Fruit fly (Drosophila melanogaster): ENCODE measurements around the gene kmr.

Gene kmr

DNA sequence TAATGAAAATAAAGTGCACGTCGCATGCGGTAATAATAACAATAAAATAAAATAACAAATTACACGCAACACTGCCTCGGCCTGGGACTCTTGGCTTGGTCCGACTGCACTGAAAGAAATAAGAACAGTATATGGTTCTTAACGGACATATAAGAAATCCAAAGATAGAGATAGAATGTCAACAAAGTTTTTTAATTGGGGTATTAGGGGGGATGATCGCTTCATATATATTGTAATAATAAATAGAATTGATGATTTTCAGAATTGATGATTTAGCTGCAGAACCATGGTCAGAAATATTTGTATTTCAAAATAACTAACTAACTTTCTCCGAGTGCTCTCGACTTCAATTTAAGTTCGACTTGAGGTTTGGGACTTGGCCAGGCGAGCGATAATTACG lies 81.1 kb downstream of the kmr start (continued):
- peak; percentile 2 for TF ChIP-seq CG4820 (GFP tag; optimal IDR thresholded peaks at IDR 0.05)
- TF ChIP-seq CG8924 (tag; optimal IDR thresholded peaks at IDR 0.05) = peak; percentile 34
- TF ChIP-seq Drgx (GFP tag; IDR thresholded peaks at IDR 0.05) = peak; percentile 40
- TF ChIP-seq Hey (tag; optimal IDR thresholded peaks at IDR 0.05) = no peak
- TF ChIP-seq CG34422 (GFP tag; IDR thresholded peaks at IDR 0.05) = no peak
- TF ChIP-seq peb (GFP tag; IDR thresholded peaks at IDR 0.05) = no peak
- peak; percentile 39 for TF ChIP-seq PHDP (tag; optimal IDR thresholded peaks at IDR 0.05)
- peak; percentile 54 for TF ChIP-seq Xrp1 (GFP tag; IDR thresholded peaks at IDR 0.05)
- TF ChIP-seq Asciz (GFP tag; optimal IDR thresholded peaks at IDR 0.05) = no peak
- TF ChIP-seq E2f1 (GFP tag; IDR thresholded peaks at IDR 0.05) = no peak
- TF ChIP-seq Nf-YA (GFP tag; IDR thresholded peaks at IDR 0.05) = no peak
- no peak for TF ChIP-seq CG17359 (tag; optimal IDR thresholded peaks at IDR 0.05)
- TF ChIP-seq D19B (GFP tag; optimal IDR thresholded peaks at IDR 0.05) = no peak
- TF ChIP-seq Aef1 (GFP tag; IDR thresholded peaks at IDR 0.05) = no peak
- TF ChIP-seq HLH4C (GFP tag; IDR thresholded peaks at IDR 0.05; ENCODE audit: partially characterized antibody) = no peak
- TF ChIP-seq CG4617 (GFP tag; optimal IDR thresholded peaks at IDR 0.05; ENCODE audit: borderline replicate concordance) = no peak
- no peak for TF ChIP-seq CG34376 (GFP tag; optimal IDR thresholded peaks at IDR 0.05)
- TF ChIP-seq CG18262 (tag; optimal IDR thresholded peaks at IDR 0.05) = peak; percentile 69
- TF ChIP-seq inv (GFP tag; IDR thresholded peaks at IDR 0.05; ENCODE audit: partially characterized antibody) = no peak
- TF ChIP-seq lov (optimal IDR thresholded peaks at IDR 0.05) = no peak
- no peak for TF ChIP-seq lov (GFP tag; IDR thresholded peaks at IDR 0.05)
- no peak for TF ChIP-seq hb (GFP tag; IDR thresholded peaks at IDR 0.05; ENCODE audit: partially characterized antibody)
- peak; percentile 12 for TF ChIP-seq CG7556 (GFP tag; optimal IDR thresholded peaks at IDR 0.05)
- peak; percentile 26; the same call in 1 of the 3 replicates for TF ChIP-seq row (GFP tag; IDR thresholded peaks at IDR 0.05)
- TF ChIP-seq Ssrp (tag; optimal IDR thresholded peaks at IDR 0.05) = peak; percentile 59
- peak; percentile 8 for TF ChIP-seq Spps (tag; optimal IDR thresholded peaks at IDR 0.05)
- TF ChIP-seq sug (tag; optimal IDR thresholded peaks at IDR 0.05) = no peak
- TF ChIP-seq CG13424 (tag; optimal IDR thresholded peaks at IDR 0.05) = peak; percentile 13
- TF ChIP-seq jing (GFP tag; optimal IDR thresholded peaks at IDR 0.05) = peak; percentile 8
- TF ChIP-seq luna (GFP tag; optimal IDR thresholded peaks at IDR 0.05) = no peak
- TF ChIP-seq gem (tag; optimal IDR thresholded peaks at IDR 0.05) = peak; percentile 69
- TF ChIP-seq tap (tag; optimal IDR thresholded peaks at IDR 0.05) = no peak
- peak; percentile 66 for TF ChIP-seq CG17829 (tag; optimal IDR thresholded peaks at IDR 0.05)
- TF ChIP-seq CG8944 (GFP tag; optimal IDR thresholded peaks at IDR 0.05) = no peak
- peak; percentile 41 for TF ChIP-seq CG8359 (GFP tag; optimal IDR thresholded peaks at IDR 0.05; ENCODE audit: borderline replicate concordance)
- TF ChIP-seq CG17802 (tag; optimal IDR thresholded peaks at IDR 0.05) = peak; percentile 2
- TF ChIP-seq CG1602 (GFP tag; optimal IDR thresholded peaks at IDR 0.05) = peak; percentile 15
- no peak for TF ChIP-seq esg (GFP tag; conservative IDR thresholded peaks at IDR 0.05)
- no peak for TF ChIP-seq chinmo (GFP tag; IDR thresholded peaks at IDR 0.05; ENCODE audit: partially characterized antibody)
- no peak for TF ChIP-seq HHEX (GFP tag; optimal IDR thresholded peaks at IDR 0.05)
- TF ChIP-seq Dll (GFP tag; IDR thresholded peaks at IDR 0.05; ENCODE audit: partially characterized antibody) = no peak
- no peak for TF ChIP-seq Rx (GFP tag; IDR thresholded peaks at IDR 0.05)
- TF ChIP-seq trem (tag; optimal IDR thresholded peaks at IDR 0.05) = peak; percentile 38
- no peak for TF ChIP-seq CrebB (tag; optimal IDR thresholded peaks at IDR 0.05)
- no peak for TF ChIP-seq CG10147 (GFP tag; optimal IDR thresholded peaks at IDR 0.05)
- TF ChIP-seq Taf1 (GFP tag; IDR thresholded peaks at IDR 0.05) = no peak
- TF ChIP-seq bigmax (GFP tag; optimal IDR thresholded peaks at IDR 0.05) = no peak
- TF ChIP-seq CG31441 (GFP tag; IDR thresholded peaks at IDR 0.05) = peak; percentile 60
- no peak for TF ChIP-seq pho (GFP tag; optimal IDR thresholded peaks at IDR 0.05)
- no peak for TF ChIP-seq CG5180 (GFP tag; optimal IDR thresholded peaks at IDR 0.05)
- no peak for TF ChIP-seq Side (GFP tag; optimal IDR thresholded peaks at IDR 0.05)
